Fruit fly (Drosophila melanogaster): ENCODE measurements around the gene CG1239.

Gene CG1239

dm6 chr3R:5693186-5693585, 40.1 kb upstream of the CG1239 start, which contains the start of gene CG2104:
Gene CG2104, minus strand, starts transcription at chr3R:5693286.
- no peak for TF ChIP-seq Snoo (tag; optimal IDR thresholded peaks at IDR 0.05)
- TF ChIP-seq fd96Ca (GFP tag; IDR thresholded peaks at IDR 0.05): no peak
- TF ChIP-seq CG9948 (tag; optimal IDR thresholded peaks at IDR 0.05): no peak
- no peak for TF ChIP-seq CG12605 (GFP tag; IDR thresholded peaks at IDR 0.05)
- no peak for TF ChIP-seq CG32121 (GFP tag; IDR thresholded peaks at IDR 0.05)
- no peak for TF ChIP-seq D1 (tag; optimal IDR thresholded peaks at IDR 0.05)
- no peak for TF ChIP-seq Pif1B (GFP tag; optimal IDR thresholded peaks at IDR 0.05)
- TF ChIP-seq CG15710 (tag; optimal IDR thresholded peaks at IDR 0.05): no peak
- TF ChIP-seq CG8159 (tag; optimal IDR thresholded peaks at IDR 0.05): no peak
- no peak for TF ChIP-seq CG14655 (GFP tag; optimal IDR thresholded peaks at IDR 0.05)

dm6 chr3R:5694461-5694860, 38.9 kb upstream of the CG1239 start:
- TF ChIP-seq EcR (GFP tag; optimal IDR thresholded peaks at IDR 0.05) (no peak), CG13204 (GFP tag; optimal IDR thresholded peaks at IDR 0.05) (no peak), D1 (tag; optimal IDR thresholded peaks at IDR 0.05) (no peak), CG12605 (GFP tag; IDR thresholded peaks at IDR 0.05) (peak; percentile 81), CG15710 (tag; optimal IDR thresholded peaks at IDR 0.05) (peak; percentile 40), CG32121 (GFP tag; IDR thresholded peaks at IDR 0.05) (peak; percentile 81), CG9948 (tag; optimal IDR thresholded peaks at IDR 0.05) (no peak), rn (GFP tag; IDR thresholded peaks at IDR 0.05) (0 out of 2 replicates have a peak, but pooled peaks have one; percentile 22), gl (tag; optimal IDR thresholded peaks at IDR 0.05) (no peak), Pif1A (GFP tag; optimal IDR thresholded peaks at IDR 0.05) (peak; percentile 76), Ets98B (GFP tag; IDR thresholded peaks at IDR 0.05) (peak; percentile 84), Pif1B (GFP tag; optimal IDR thresholded peaks at IDR 0.05) (peak; percentile 36), fd96Ca (GFP tag; IDR thresholded peaks at IDR 0.05) (peak; percentile 62; the same call in 2 of the 3 replicates), CG17806 (tag; optimal IDR thresholded peaks at IDR 0.05) (no peak), CG10348 (GFP tag; IDR thresholded peaks at IDR 0.05) (no peak), CG4496 (GFP tag; IDR thresholded peaks at IDR 0.05) (peak; percentile 89), Snoo (tag; optimal IDR thresholded peaks at IDR 0.05) (peak; percentile 11), CG14655 (GFP tag; optimal IDR thresholded peaks at IDR 0.05) (peak; percentile 61), CG8301 (tag; optimal IDR thresholded peaks at IDR 0.05) (peak; percentile 78), CG34367 (tag; optimal IDR thresholded peaks at IDR 0.05) (peak; percentile 49), CG8159 (tag; optimal IDR thresholded peaks at IDR 0.05) (peak; percentile 84)

dm6 chr3R:5696384-5696783, 36.9 kb upstream of the CG1239 start:
- TF ChIP-seq CG4496 (GFP tag; IDR thresholded peaks at IDR 0.05) (peak; percentile 29; the same call in 1 of the 3 replicates), CG8301 (tag; optimal IDR thresholded peaks at IDR 0.05) (no peak)

dm6 chr3R:5701104-5701503, 32.2 kb upstream of the CG1239 start:
- TF ChIP-seq CG4496 (GFP tag; IDR thresholded peaks at IDR 0.05) (peak; percentile 51; the same call in 1 of the 3 replicates), CG13204 (GFP tag; optimal IDR thresholded peaks at IDR 0.05) (no peak), CG32121 (GFP tag; IDR thresholded peaks at IDR 0.05) (peak; percentile 29; the same call in 1 of the 2 replicates), CG14655 (GFP tag; optimal IDR thresholded peaks at IDR 0.05) (no peak), CG8301 (tag; optimal IDR thresholded peaks at IDR 0.05) (no peak), Snoo (tag; optimal IDR thresholded peaks at IDR 0.05) (no peak), Ets98B (GFP tag; IDR thresholded peaks at IDR 0.05) (peak; percentile 42; the same call in 1 of the 2 replicates)

dm6 chr3R:5704982-5705381, 28.3 kb upstream of the CG1239 start:
- TF ChIP-seq CG12605 (GFP tag; IDR thresholded peaks at IDR 0.05): no peak

dm6 chr3R:5705469-5706067, 27.7 kb upstream of the CG1239 start:
- no peak for TF ChIP-seq CG17806 (tag; optimal IDR thresholded peaks at IDR 0.05)
- TF ChIP-seq CG12605 (GFP tag; IDR thresholded peaks at IDR 0.05): no peak
- TF ChIP-seq rn (GFP tag; IDR thresholded peaks at IDR 0.05): no peak
- TF ChIP-seq Ets98B (GFP tag; IDR thresholded peaks at IDR 0.05): peak; percentile 25; the same call in 1 of the 2 replicates
- TF ChIP-seq CG9948 (tag; optimal IDR thresholded peaks at IDR 0.05): no peak
- TF ChIP-seq CG8301 (tag; optimal IDR thresholded peaks at IDR 0.05): no peak
- TF ChIP-seq Snoo (tag; optimal IDR thresholded peaks at IDR 0.05): no peak
- TF ChIP-seq CG8159 (tag; optimal IDR thresholded peaks at IDR 0.05): peak; percentile 58
- TF ChIP-seq CG32121 (GFP tag; IDR thresholded peaks at IDR 0.05): 0 out of 2 replicates have a peak, but pooled peaks have one; percentile 8
- TF ChIP-seq Pif1A (GFP tag; optimal IDR thresholded peaks at IDR 0.05): peak; percentile 38
- peak; percentile 57; the same call in 2 of the 3 replicates for TF ChIP-seq CG4496 (GFP tag; IDR thresholded peaks at IDR 0.05)
- TF ChIP-seq CG34367 (tag; optimal IDR thresholded peaks at IDR 0.05): peak; percentile 23
- no peak for TF ChIP-seq CG15710 (tag; optimal IDR thresholded peaks at IDR 0.05)
- no peak for TF ChIP-seq CG13204 (GFP tag; optimal IDR thresholded peaks at IDR 0.05)
- TF ChIP-seq CG14655 (GFP tag; optimal IDR thresholded peaks at IDR 0.05): peak; percentile 71
- TF ChIP-seq Pif1B (GFP tag; optimal IDR thresholded peaks at IDR 0.05): no peak
